Worm (Caenorhabditis elegans) whole organism, L4/young adult: Measurements from ENCODE around the gene F28C6.9.

Experiments
- W03F9.2 ChIP-seq: fragments of 150-350 bp; optimal IDR thresholded peaks from 2 replicates; lab custom pipeline; 2014; ENCODE audit warnings: missing biosample characterization, missing genetic modification characterization
- dao-5 ChIP-seq: sonication (generic microtip); optimal IDR thresholded peaks from 2 replicates; lab custom pipeline; 2016; ENCODE audit warnings: missing genotype, missing genetic modification characterization, moderate library complexity, missing compliant biosample characterization
- him-1 ChIP-seq: sonication (generic microtip); optimal IDR thresholded peaks from 2 replicates; lab custom pipeline; 2016; ENCODE audit warnings: missing genotype, missing genetic modification reagents, missing genetic modification characterization, missing compliant biosample characterization

The F28C6.9 gene

DNA sequence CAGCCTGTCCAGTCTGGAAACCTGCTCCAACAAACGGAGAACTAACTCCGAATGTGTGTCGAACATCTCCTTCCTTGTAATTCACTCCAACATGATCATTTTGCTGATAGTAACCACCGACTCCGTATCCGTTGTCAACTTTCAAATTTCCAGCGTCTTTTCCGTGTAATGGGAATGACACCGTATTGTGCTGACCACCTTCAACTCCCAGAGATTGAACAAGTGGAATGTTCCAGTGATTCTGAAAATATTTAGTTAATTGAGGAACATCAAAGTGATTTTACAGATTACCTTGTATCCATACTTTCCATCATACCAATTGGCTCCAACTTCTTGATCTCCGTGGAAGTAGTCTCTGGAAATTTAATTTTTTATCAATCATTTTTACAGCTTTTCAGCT lies 17.9 kb upstream of the F28C6.9 start:
- TF ChIP-seq dao-5: no peak

DNA sequence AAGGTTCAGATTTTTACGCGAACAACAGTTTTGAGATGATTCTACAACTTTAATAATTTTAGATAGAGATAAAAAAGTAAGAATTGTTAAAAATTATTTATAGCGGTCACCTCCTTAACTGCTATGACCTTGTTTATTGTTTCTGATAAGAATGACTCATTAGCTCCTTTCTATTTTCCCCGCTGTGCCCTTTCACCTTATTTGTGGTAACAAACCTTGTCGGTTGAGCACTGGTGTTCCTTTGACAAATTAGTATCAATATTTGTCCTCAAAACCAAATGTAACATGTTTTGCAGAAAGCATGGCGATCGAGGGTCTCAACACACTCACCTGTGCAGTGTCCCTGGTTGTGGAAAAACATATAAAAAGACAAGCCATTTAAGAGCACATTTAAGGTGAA lies 16.6 kb upstream of the F28C6.9 start:
- no peak for TF ChIP-seq dao-5
- no peak for TF ChIP-seq him-1 (tag; lab: Kevin White, UChicago)
- TF ChIP-seq W03F9.2 (tag; lab: Kevin White, UChicago): no peak

DNA sequence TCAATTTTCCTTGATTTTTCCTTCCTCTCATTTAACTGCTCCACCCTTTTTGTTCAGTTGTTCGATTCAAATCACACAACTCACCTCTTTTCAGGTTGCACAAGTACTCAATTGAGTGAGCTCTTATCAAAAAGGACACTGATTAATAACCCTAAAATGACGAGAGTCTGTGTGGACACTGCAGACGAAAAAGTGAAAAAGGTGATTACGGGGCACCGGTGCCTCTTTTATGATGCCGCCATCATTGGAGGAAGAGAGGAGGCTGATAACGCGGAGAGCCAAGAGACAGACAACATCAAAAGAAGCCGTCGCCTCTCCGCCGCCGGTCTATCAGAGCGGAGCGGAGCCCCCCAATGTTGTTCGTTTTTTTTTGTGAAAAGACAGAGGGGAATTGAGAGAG lies 15.2 kb upstream of the F28C6.9 start, which contains the start of gene sptf-2:
TSS of gene sptf-2 (plus strand) at position 297 of the 400 bp plus-strand sequence.
- TF ChIP-seq him-1 (tag; lab: Kevin White, UChicago): no peak
- TF ChIP-seq W03F9.2 (tag; lab: Kevin White, UChicago): no peak
- no peak for TF ChIP-seq dao-5

DNA sequence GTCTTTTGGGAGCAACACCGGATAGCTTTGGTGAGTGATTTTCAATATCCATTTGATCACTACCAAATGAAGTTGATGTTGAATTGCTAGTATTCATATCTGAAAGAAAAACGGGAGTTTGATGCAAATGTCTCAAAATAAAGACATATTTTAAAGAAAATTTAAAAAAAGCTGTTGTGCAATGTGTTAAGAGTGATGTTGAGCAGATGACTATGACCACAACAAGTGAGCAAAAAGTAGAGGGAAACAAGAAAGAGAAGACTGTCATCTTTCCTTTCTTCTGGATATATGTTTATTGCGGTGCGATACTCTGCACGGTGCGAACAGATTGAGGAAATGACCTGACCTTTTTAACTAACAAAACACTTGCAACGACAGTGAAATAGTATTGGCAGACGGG lies 13.4 kb upstream of the F28C6.9 start, which contains the start of gene T22C8.4:
TSS of gene T22C8.4 (minus strand) at position 101 of the 400 bp plus-strand sequence.
- no peak for TF ChIP-seq him-1 (tag; lab: Kevin White, UChicago)
- TF ChIP-seq dao-5: no peak
- no peak for TF ChIP-seq W03F9.2 (tag; lab: Kevin White, UChicago)

DNA sequence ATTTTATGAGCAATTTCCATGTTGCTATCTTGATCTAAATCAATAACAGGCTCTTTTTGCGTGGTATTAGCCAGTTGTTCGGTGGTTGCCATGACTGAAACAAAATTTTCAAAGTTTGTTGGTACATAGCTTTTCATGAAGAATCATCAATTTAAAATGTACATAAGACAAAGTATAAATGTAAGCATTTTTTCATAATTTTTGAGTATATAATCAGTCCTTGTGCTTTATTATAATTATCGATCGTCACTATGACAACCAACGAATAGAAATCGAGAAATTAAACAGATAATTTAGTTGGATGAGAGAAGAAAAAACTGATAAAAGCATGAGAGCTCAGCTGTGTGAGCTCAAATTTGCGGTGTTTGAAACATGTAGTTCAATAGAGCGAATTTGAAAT lies 11.9 kb upstream of the F28C6.9 start, which contains the start of gene T22C8.3:
TSS of gene T22C8.3 (minus strand) at position 101 of the 400 bp plus-strand sequence.
- no peak for TF ChIP-seq W03F9.2 (tag; lab: Kevin White, UChicago)
- TF ChIP-seq dao-5: no peak
- no peak for TF ChIP-seq him-1 (tag; lab: Kevin White, UChicago)

- TF ChIP-seq dao-5 (no peak), W03F9.2 (tag; lab: Kevin White, UChicago) (no peak), him-1 (tag; lab: Kevin White, UChicago) (no peak)
Measured at ce11 chrII:8617516-8617915, 7.5 kb upstream of the F28C6.9 start, which contains the start of gene chhy-1. Gene chhy-1 (minus strand): TSS chrII:8617616.

DNA sequence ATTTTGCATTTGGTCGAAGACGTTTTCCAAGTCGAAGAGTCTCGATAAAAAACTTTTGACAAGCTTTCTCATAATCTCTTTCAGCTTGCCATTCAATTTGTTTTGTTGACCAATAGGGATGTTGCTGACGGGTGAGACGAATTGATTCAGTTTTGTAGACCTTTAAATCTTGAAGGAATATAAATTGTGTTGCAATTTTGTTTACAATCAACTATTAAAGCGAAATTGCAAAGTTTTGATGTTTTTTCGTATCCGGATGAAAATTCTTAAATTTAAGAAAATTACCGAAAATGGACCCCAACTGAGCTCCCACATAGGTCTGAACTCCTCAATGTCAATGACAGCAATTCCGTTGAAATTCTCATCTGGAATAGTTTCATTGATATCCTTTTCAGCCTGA lies 6.2 kb upstream of the F28C6.9 start:
- TF ChIP-seq W03F9.2 (tag; lab: Kevin White, UChicago) (no peak), dao-5 (no peak), him-1 (tag; lab: Kevin White, UChicago) (no peak)

- TF ChIP-seq dao-5: no peak
- no peak for TF ChIP-seq W03F9.2 (tag; lab: Kevin White, UChicago)
- TF ChIP-seq him-1 (tag; lab: Kevin White, UChicago): no peak
Measured at ce11 chrII:8612470-8612869, 2.5 kb upstream of the F28C6.9 start, which contains the start of gene T22C8.1. Gene T22C8.1 (plus strand): TSS chrII:8612770.

ce11 chrII:8611330-8611729 lies 1.3 kb upstream of the F28C6.9 start:
- no peak for TF ChIP-seq him-1 (tag; lab: Kevin White, UChicago)
- TF ChIP-seq W03F9.2 (tag; lab: Kevin White, UChicago): no peak
- no peak for TF ChIP-seq dao-5

ce11 chrII:8610585-8610984 lies 600 bp upstream of the F28C6.9 start:
- TF ChIP-seq W03F9.2 (tag; lab: Kevin White, UChicago): no peak
- no peak for TF ChIP-seq dao-5
- no peak for TF ChIP-seq him-1 (tag; lab: Kevin White, UChicago)

- TF ChIP-seq W03F9.2 (tag; lab: Kevin White, UChicago) (no peak), dao-5 (no peak), him-1 (tag; lab: Kevin White, UChicago) (no peak)
Measured at ce11 chrII:8607662-8608061, 2.3 kb downstream of the F28C6.9 start, which contains the start of gene F28C6.10. Gene F28C6.10 (plus strand): TSS chrII:8607962.

- TF ChIP-seq W03F9.2 (tag; lab: Kevin White, UChicago) (no peak), dao-5 (no peak), him-1 (tag; lab: Kevin White, UChicago) (no peak)
Measured at ce11 chrII:8606549-8606948, 3.4 kb downstream of the F28C6.9 start, which contains the start of gene F28C6.8. Gene F28C6.8 (plus strand): TSS chrII:8606849.

- TF ChIP-seq him-1 (tag; lab: Kevin White, UChicago) (no peak), W03F9.2 (tag; lab: Kevin White, UChicago) (peak; percentile 37), dao-5 (peak; percentile 53)
Measured at ce11 chrII:8603567-8604359, 6.2 kb downstream of the F28C6.9 start, which contains the start of gene suf-1. Gene suf-1 (plus strand): TSS chrII:8603846.

DNA sequence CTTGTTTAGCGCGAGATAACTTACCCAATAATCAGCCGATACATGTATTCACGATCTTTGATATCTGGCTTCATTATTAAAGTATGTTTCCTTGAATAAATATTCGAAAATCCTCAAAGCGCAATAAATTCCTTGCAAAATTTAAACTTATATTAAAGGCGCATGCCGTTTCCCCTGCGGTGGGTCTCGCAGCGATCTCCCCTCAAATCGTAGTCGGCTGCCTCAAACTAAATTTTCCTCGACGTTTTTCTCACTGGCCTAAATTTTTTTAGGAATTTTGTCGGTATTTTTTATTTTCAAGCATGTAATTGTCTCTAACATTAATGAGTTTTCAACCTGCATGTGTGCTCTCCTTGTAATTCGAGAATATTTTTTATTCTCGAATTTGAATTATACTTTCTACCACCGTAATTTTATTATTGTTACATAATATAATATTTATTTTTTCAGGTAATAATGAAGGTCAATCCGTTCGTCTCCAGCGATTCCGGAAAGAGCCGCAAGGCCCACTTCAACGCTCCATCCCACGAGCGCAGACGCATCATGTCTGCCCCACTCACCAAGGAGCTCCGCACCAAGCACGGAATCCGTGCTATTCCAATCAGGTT lies 7.5 kb downstream of the F28C6.9 start, which contains the start of the genes cpf-1 and rpl-26:
TSS of gene cpf-1 (minus strand) at position 104 of the 608 bp plus-strand sequence.
TSS of gene rpl-26 (plus strand) at position 449 of the 608 bp plus-strand sequence.
- TF ChIP-seq him-1 (tag; lab: Kevin White, UChicago) (no peak), W03F9.2 (tag; lab: Kevin White, UChicago) (no peak), dao-5 (no peak)
